Fruit fly (Drosophila melanogaster): ENCODE results near the gene lsn.
A peak's percentile ranks its signal among the peaks of the same experiment; 100 is the strongest.

Gene lsn

DNA sequence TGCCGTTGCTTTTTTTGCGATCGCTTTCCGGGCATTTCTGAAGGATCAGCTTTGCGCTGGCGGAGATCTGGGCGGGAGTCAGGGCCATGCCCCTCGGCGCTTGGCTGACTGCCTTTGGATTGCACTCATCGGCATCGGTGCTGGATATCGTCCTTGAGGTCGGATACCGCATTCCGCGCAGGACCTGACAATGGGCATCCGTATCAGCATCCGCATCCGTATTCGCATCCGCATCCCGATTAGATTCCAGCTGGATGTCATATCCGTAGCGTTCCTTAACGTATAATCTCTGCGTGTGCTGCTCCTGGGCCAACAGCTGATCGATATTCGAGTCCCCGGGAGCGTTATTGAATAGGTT lies 9.5 kb upstream of the lsn start (continued):
- TF ChIP-seq tna (GFP tag; IDR thresholded peaks at IDR 0.05; ENCODE audit: partially characterized antibody), result no peak
- TF ChIP-seq CG3847 (GFP tag; IDR thresholded peaks at IDR 0.05), result 0 out of 2 replicates have a peak, but pooled peaks have one; percentile 4
- no peak for TF ChIP-seq CG1832 (GFP tag; optimal IDR thresholded peaks at IDR 0.05)
- no peak for TF ChIP-seq knrl (GFP tag; IDR thresholded peaks at IDR 0.05; ENCODE audit: partially characterized antibody)
- no peak for TF ChIP-seq Hmx (GFP tag; optimal IDR thresholded peaks at IDR 0.05)
- no peak for TF ChIP-seq D19B (GFP tag; optimal IDR thresholded peaks at IDR 0.05)
- TF ChIP-seq CG6254 (GFP tag; optimal IDR thresholded peaks at IDR 0.05), result no peak
- 0 out of 2 replicates have a peak, but pooled peaks have one; percentile 24 for TF ChIP-seq CG10321 (GFP tag; IDR thresholded peaks at IDR 0.05)
- TF ChIP-seq CHES-1-like (GFP tag; optimal IDR thresholded peaks at IDR 0.05), result no peak
- no peak for TF ChIP-seq klu (GFP tag; IDR thresholded peaks at IDR 0.05)
- TF ChIP-seq HLH3B (GFP tag; IDR thresholded peaks at IDR 0.05), result 0 out of 2 replicates have a peak, but pooled peaks have one; percentile 9
- no peak for TF ChIP-seq Myb (GFP tag; optimal IDR thresholded peaks at IDR 0.05)
- 0 out of 3 replicates have a peak, but pooled peaks have one; percentile 29 for TF ChIP-seq mld (GFP tag; IDR thresholded peaks at IDR 0.05; ENCODE audit: partially characterized antibody)
- no peak for TF ChIP-seq CG31441 (GFP tag; IDR thresholded peaks at IDR 0.05)
- TF ChIP-seq amos (GFP tag; IDR thresholded peaks at IDR 0.05; ENCODE audit: partially characterized antibody), result no peak
- TF ChIP-seq ap (GFP tag; IDR thresholded peaks at IDR 0.05), result no peak
- TF ChIP-seq CG17568 (GFP tag; optimal IDR thresholded peaks at IDR 0.05), result no peak
- no peak for TF ChIP-seq Doc2 (GFP tag; IDR thresholded peaks at IDR 0.05)
- no peak for TF ChIP-seq jumu (GFP tag; optimal IDR thresholded peaks at IDR 0.05)
- TF ChIP-seq sob (GFP tag; IDR thresholded peaks at IDR 0.05), result peak; percentile 35; the same call in 1 of the 2 replicates
- TF ChIP-seq Ptx1 (GFP tag; IDR thresholded peaks at IDR 0.05), result no peak
- TF ChIP-seq Aef1 (GFP tag; IDR thresholded peaks at IDR 0.05), result no peak
- TF ChIP-seq Nf-YA (GFP tag; IDR thresholded peaks at IDR 0.05), result 0 out of 2 replicates have a peak, but pooled peaks have one; percentile 33
- TF ChIP-seq bsh (GFP tag; optimal IDR thresholded peaks at IDR 0.05), result no peak
- no peak for TF ChIP-seq CG3407 (GFP tag; optimal IDR thresholded peaks at IDR 0.05)
- no peak for TF ChIP-seq esg (GFP tag; conservative IDR thresholded peaks at IDR 0.05)
- TF ChIP-seq Vsx1 (GFP tag; optimal IDR thresholded peaks at IDR 0.05), result no peak
- TF ChIP-seq phol (tag; optimal IDR thresholded peaks at IDR 0.05), result no peak
- TF ChIP-seq her (GFP tag; optimal IDR thresholded peaks at IDR 0.05), result no peak
- no peak for TF ChIP-seq maf-S (GFP tag; optimal IDR thresholded peaks at IDR 0.05)
- TF ChIP-seq CG33213 (GFP tag; optimal IDR thresholded peaks at IDR 0.05), result peak; percentile 13
- no peak for TF ChIP-seq CG6683 (GFP tag; optimal IDR thresholded peaks at IDR 0.05)
- no peak for TF ChIP-seq zfh2 (GFP tag; optimal IDR thresholded peaks at IDR 0.05)
- no peak for TF ChIP-seq CG14014 (GFP tag; IDR thresholded peaks at IDR 0.05)
- no peak for TF ChIP-seq CG8388 (GFP tag; optimal IDR thresholded peaks at IDR 0.05)
- TF ChIP-seq aop (GFP tag; IDR thresholded peaks at IDR 0.05), result no peak
- 0 out of 3 replicates have a peak, but pooled peaks have one; percentile 15 for TF ChIP-seq Dbx (GFP tag; IDR thresholded peaks at IDR 0.05)
- TF ChIP-seq bab2 (GFP tag; optimal IDR thresholded peaks at IDR 0.05), result no peak
- TF ChIP-seq Awh (GFP tag; IDR thresholded peaks at IDR 0.05), result peak; percentile 63; the same call in 1 of the 2 replicates
- TF ChIP-seq Hmr (GFP tag; optimal IDR thresholded peaks at IDR 0.05), result no peak
- TF ChIP-seq CG10543 (GFP tag; optimal IDR thresholded peaks at IDR 0.05), result no peak
- TF ChIP-seq BtbVII (GFP tag; optimal IDR thresholded peaks at IDR 0.05), result no peak
- TF ChIP-seq CG7928 (GFP tag; optimal IDR thresholded peaks at IDR 0.05), result no peak
- TF ChIP-seq Dad (GFP tag; optimal IDR thresholded peaks at IDR 0.05), result no peak
